Worm (Caenorhabditis elegans) whole organism, L3 larva: ENCODE results near the gene cpt-1.

Experiments
- R02D3.7 ChIP-seq: fragments of 150-350 bp; optimal IDR thresholded peaks from 2 replicates; lab custom pipeline; 2014; ENCODE audit warnings: missing biosample characterization, missing genetic modification characterization
- ZK546.5 ChIP-seq: sonication (generic microtip); optimal IDR thresholded peaks from 2 replicates; lab custom pipeline; 2017; ENCODE audit warnings: missing biosample characterization, missing genetic modification characterization
- aly-2 ChIP-seq: fragments of 150-350 bp; optimal IDR thresholded peaks from 2 replicates; lab custom pipeline; 2014; ENCODE audit warnings: missing biosample characterization, missing genetic modification characterization
- ama-1 ChIP-seq: fragments of 150-350 bp; optimal IDR thresholded peaks from 2 replicates; lab custom pipeline; 2018
- ceh-16 ChIP-seq: sonication (generic microtip); optimal IDR thresholded peaks from 2 replicates; lab custom pipeline; 2017; ENCODE audit warnings: missing biosample characterization, missing genetic modification characterization
- ceh-28 ChIP-seq: fragments of 150-350 bp; optimal IDR thresholded peaks from 2 replicates; lab custom pipeline; 2014; ENCODE audit warnings: missing biosample characterization, missing genetic modification reagents, missing genetic modification characterization
- ceh-82 ChIP-seq: fragments of 150-350 bp; optimal IDR thresholded peaks from 2 replicates; lab custom pipeline; 2014; ENCODE audit warnings: missing biosample characterization, missing genetic modification characterization
- ceh-9 ChIP-seq: sonication (generic microtip); optimal IDR thresholded peaks from 2 replicates; lab custom pipeline; 2018; ENCODE audit warnings: missing biosample characterization, missing genetic modification characterization
- daf-12 ChIP-seq: fragments of 150-350 bp; optimal IDR thresholded peaks from 2 replicates; lab custom pipeline; 2014; ENCODE audit warnings: missing biosample characterization, missing genetic modification reagents, missing genetic modification characterization
- egl-27 ChIP-seq: sonication (generic microtip); optimal IDR thresholded peaks from 4 replicates; lab custom pipeline; 2017; ENCODE audit warnings: missing biosample characterization, missing genetic modification reagents, missing genetic modification characterization
- egl-5 ChIP-seq: fragments of 150-350 bp; optimal IDR thresholded peaks from 2 replicates; lab custom pipeline; 2017; ENCODE audit warnings: missing biosample characterization, missing genetic modification reagents, missing genetic modification characterization, inconsistent platforms
- elt-1 ChIP-seq: fragments of 150-350 bp; optimal IDR thresholded peaks from 2 replicates; lab custom pipeline; 2014; ENCODE audit warnings: missing biosample characterization, missing genetic modification characterization
- elt-2 ChIP-seq: sonication (generic microtip); optimal IDR thresholded peaks from 2 replicates; lab custom pipeline; 2016; ENCODE audit warnings: missing genetic modification reagents, mild to moderate bottlenecking, missing genetic modification characterization, missing compliant biosample characterization
- elt-3 ChIP-seq, 3 experiments: fragments of 150-350 bp in 1 of 3; sonication (generic microtip) in 2 of 3; optimal IDR thresholded peaks; 2 replicates in 2 of 3; 4 replicates in 1 of 3; lab custom pipeline; 2014 to 2017; ENCODE audit warnings: missing biosample characterization in 3 of 3, missing genetic modification characterization in 3 of 3
- eor-1 ChIP-seq, 2 experiments: fragments of 150-350 bp; optimal IDR thresholded peaks; 2 replicates each; lab custom pipeline; 2014 to 2018; ENCODE audit warnings: missing biosample characterization in 2 of 2, missing genetic modification characterization in 2 of 2
- fkh-10 ChIP-seq: sonication (generic microtip); optimal IDR thresholded peaks from 2 replicates; lab custom pipeline; 2017; ENCODE audit warnings: missing biosample characterization, missing genetic modification reagents, missing genetic modification characterization
- fkh-2 ChIP-seq: fragments of 150-350 bp; optimal IDR thresholded peaks from 2 replicates; lab custom pipeline; 2014; ENCODE audit warnings: missing biosample characterization, missing genetic modification reagents, missing genetic modification characterization
- fos-1 ChIP-seq: fragments of 150-350 bp; optimal IDR thresholded peaks from 2 replicates; lab custom pipeline; 2014; ENCODE audit warnings: missing biosample characterization, missing genetic modification characterization
- hmg-11 ChIP-seq: sonication (generic microtip); optimal IDR thresholded peaks from 2 replicates; lab custom pipeline; 2016; ENCODE audit warnings: missing genetic modification characterization, missing compliant biosample characterization
- jun-1 ChIP-seq: fragments of 150-350 bp; optimal IDR thresholded peaks from 2 replicates; lab custom pipeline; 2014; ENCODE audit warnings: missing biosample characterization, missing genetic modification reagents, missing genetic modification characterization
- lin-15B ChIP-seq: fragments of 150-350 bp; optimal IDR thresholded peaks from 2 replicates; lab custom pipeline; 2014; ENCODE audit warnings: missing biosample characterization, missing genetic modification characterization
- lin-39 ChIP-seq: fragments of 150-350 bp; optimal IDR thresholded peaks from 2 replicates; lab custom pipeline; 2018; ENCODE audit warnings: missing biosample characterization, missing genetic modification reagents, missing genetic modification characterization
- lsy-12 ChIP-seq: sonication (generic microtip); optimal IDR thresholded peaks from 2 replicates; lab custom pipeline; 2016; ENCODE audit warnings: mild to moderate bottlenecking, missing genetic modification characterization, missing compliant biosample characterization
- mdl-1 ChIP-seq: fragments of 150-350 bp; optimal IDR thresholded peaks from 2 replicates; lab custom pipeline; 2014; ENCODE audit warnings: missing biosample characterization, missing genetic modification characterization
- mml-1 ChIP-seq: fragments of 150-350 bp; sonication (generic microtip); optimal IDR thresholded peaks from 3 replicates; lab custom pipeline; 2014; ENCODE audit warnings: missing biosample characterization, missing genetic modification characterization
- nfya-1 ChIP-seq: sonication (generic microtip); optimal IDR thresholded peaks from 2 replicates; lab custom pipeline; 2017; ENCODE audit warnings: missing genetic modification characterization, mild to moderate bottlenecking, missing compliant biosample characterization, antibody characterized with exemption, moderate library complexity; ENCODE audit not compliant: insufficient read depth
- nhr-11 ChIP-seq: fragments of 150-350 bp; optimal IDR thresholded peaks from 2 replicates; lab custom pipeline; 2014; ENCODE audit warnings: missing biosample characterization, missing genetic modification characterization
- nhr-12 ChIP-seq: fragments of 150-350 bp; optimal IDR thresholded peaks from 2 replicates; lab custom pipeline; 2014; ENCODE audit warnings: missing biosample characterization, missing genetic modification characterization
- nhr-23 ChIP-seq: fragments of 150-350 bp; optimal IDR thresholded peaks from 2 replicates; lab custom pipeline; 2014; ENCODE audit warnings: missing biosample characterization, missing genetic modification reagents, missing genetic modification characterization
- nhr-25 ChIP-seq: sonication (generic microtip); optimal IDR thresholded peaks from 2 replicates; lab custom pipeline; 2017; ENCODE audit warnings: missing biosample characterization, missing genetic modification characterization
- nhr-28 ChIP-seq: fragments of 150-350 bp; optimal IDR thresholded peaks from 2 replicates; lab custom pipeline; 2014; ENCODE audit warnings: missing biosample characterization, missing genetic modification characterization
- nhr-43 ChIP-seq: sonication (generic microtip); optimal IDR thresholded peaks from 2 replicates; lab custom pipeline; 2016; ENCODE audit warnings: mild to moderate bottlenecking, missing genetic modification characterization, missing compliant biosample characterization; ENCODE audit not compliant: poor library complexity, severe bottlenecking
- nhr-67 ChIP-seq: fragments of 150-350 bp; optimal IDR thresholded peaks from 2 replicates; lab custom pipeline; 2014; ENCODE audit warnings: missing biosample characterization, missing genetic modification characterization
- nhr-76 ChIP-seq: fragments of 150-350 bp; sonication (generic microtip); optimal IDR thresholded peaks from 5 replicates; lab custom pipeline; 2014; ENCODE audit warnings: missing biosample characterization, missing genetic modification characterization
- nhr-77 ChIP-seq: fragments of 150-350 bp; optimal IDR thresholded peaks from 2 replicates; lab custom pipeline; 2014; ENCODE audit warnings: missing biosample characterization, missing genetic modification characterization
- pha-4 ChIP-seq: fragments of 150-350 bp; optimal IDR thresholded peaks from 2 replicates; lab custom pipeline; 2014; ENCODE audit warnings: missing biosample characterization, missing genetic modification reagents, missing genetic modification characterization
- pqm-1 ChIP-seq: fragments of 150-350 bp; optimal IDR thresholded peaks from 2 replicates; lab custom pipeline; 2017; ENCODE audit warnings: missing biosample characterization, missing genetic modification characterization, inconsistent platforms
- sea-2 ChIP-seq: fragments of 150-350 bp; sonication (generic microtip); optimal IDR thresholded peaks from 4 replicates; lab custom pipeline; 2014; ENCODE audit warnings: missing biosample characterization, missing genetic modification reagents, missing genetic modification characterization
- skn-1 ChIP-seq: fragments of 150-350 bp; optimal IDR thresholded peaks from 2 replicates; lab custom pipeline; 2014; ENCODE audit warnings: missing biosample characterization, missing genetic modification characterization
- tbx-2 ChIP-seq: sonication (generic microtip); optimal IDR thresholded peaks from 2 replicates; lab custom pipeline; 2016; ENCODE audit warnings: mild to moderate bottlenecking, missing genetic modification characterization, missing compliant biosample characterization
- unc-39 ChIP-seq: sonication (generic microtip); optimal IDR thresholded peaks from 4 replicates; lab custom pipeline; 2017; ENCODE audit warnings: missing biosample characterization, missing genetic modification characterization
- unc-62 ChIP-seq: fragments of 150-350 bp; sonication (generic microtip); optimal IDR thresholded peaks from 4 replicates; lab custom pipeline; 2014; ENCODE audit warnings: missing biosample characterization, missing genetic modification reagents, missing genetic modification characterization
- zag-1 ChIP-seq: fragments of 150-350 bp; optimal IDR thresholded peaks from 2 replicates; lab custom pipeline; 2014; ENCODE audit warnings: missing biosample characterization, missing genetic modification characterization
- ztf-11 ChIP-seq: fragments of 150-350 bp; optimal IDR thresholded peaks from 2 replicates; lab custom pipeline; 2014; ENCODE audit warnings: missing biosample characterization, missing genetic modification characterization
- ztf-4 ChIP-seq: fragments of 150-350 bp; optimal IDR thresholded peaks from 2 replicates; lab custom pipeline; 2014; ENCODE audit warnings: missing biosample characterization, missing genetic modification characterization

Gene cpt-1

DNA sequence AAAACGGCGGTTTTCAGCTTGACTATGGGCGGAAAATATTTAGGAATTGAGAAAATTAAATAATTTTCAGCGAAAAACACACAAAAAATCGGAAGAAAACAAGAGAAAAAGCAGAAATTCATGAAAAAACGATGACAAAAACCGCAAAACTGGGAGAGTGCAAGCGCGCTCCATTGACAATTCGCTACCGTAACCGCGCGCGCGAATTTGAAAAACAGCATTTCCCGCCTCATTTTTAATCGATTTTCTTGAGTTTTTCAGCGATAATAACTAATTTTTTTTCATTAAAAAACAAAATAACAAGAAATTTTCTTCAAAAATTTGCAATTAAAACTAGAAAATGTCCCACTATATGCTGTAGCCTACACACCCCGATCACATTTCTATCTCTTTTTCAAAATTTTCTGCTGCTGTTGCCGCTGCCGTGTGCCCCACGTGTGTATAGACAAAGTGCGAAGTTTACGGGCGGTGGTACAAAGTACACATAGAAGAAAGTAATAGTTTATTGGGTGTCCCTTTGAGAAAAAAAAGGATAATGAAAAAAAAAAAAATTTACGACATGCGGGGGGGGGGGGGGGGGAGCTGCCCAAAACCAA, 3.8 kb upstream of the cpt-1 start:
- TF ChIP-seq eor-1 (tag; optimal IDR thresholded peaks at IDR 0.05; lab: Kevin White, UChicago) (no peak), elt-2 (tag; lab: Kevin White, UChicago) (peak; percentile 15), ceh-82 (tag; lab: Kevin White, UChicago) (no peak), ztf-11 (no peak), nhr-43 (tag; lab: Kevin White, UChicago) (peak; percentile 7), egl-5 (tag; lab: Kevin White, UChicago) (no peak), nhr-77 (tag; lab: Kevin White, UChicago) (no peak), nfya-1 (tag; lab: Kevin White, UChicago) (peak; percentile 32), daf-12 (tag; lab: Kevin White, UChicago) (no peak), sea-2 (GFP tag; lab: Kevin White, UChicago) (no peak), nhr-23 (tag; lab: Kevin White, UChicago) (peak; percentile 18), ceh-9 (no peak), nhr-12 (no peak), pha-4 (peak; percentile 18), ceh-16 (tag; lab: Kevin White, UChicago) (no peak), lin-15B (tag; lab: Kevin White, UChicago) (peak; percentile 0), egl-27 (tag; lab: Kevin White, UChicago) (no peak), ama-1 (lab: Kevin White, UChicago) (no peak), mml-1 (tag; lab: Kevin White, UChicago) (no peak), nhr-11 (tag; lab: Kevin White, UChicago) (peak; percentile 43), unc-62 (GFP tag; lab: Kevin White, UChicago) (no peak)

DNA sequence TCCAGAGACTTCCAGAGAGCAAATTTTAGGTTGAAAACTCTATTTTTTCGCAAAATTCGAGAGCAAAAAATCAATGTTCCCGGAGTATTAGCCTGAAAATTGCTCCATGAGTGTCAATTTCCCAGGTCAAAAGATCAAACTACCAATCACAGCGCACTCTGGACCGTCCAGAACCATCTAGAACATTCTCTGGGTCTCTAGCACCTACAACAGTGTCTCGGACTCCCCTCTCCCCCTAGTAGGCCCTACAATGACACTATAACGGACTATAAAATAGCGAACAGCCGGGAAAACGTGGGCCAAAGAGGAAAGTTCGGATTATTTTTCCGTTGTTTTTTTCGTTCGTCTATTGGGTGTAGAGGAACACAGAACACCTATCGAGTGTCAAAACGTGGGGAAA, 3.1 kb upstream of the cpt-1 start:
- TF ChIP-seq zag-1 (no peak), fkh-2 (tag; lab: Kevin White, UChicago) (no peak), nhr-77 (tag; lab: Kevin White, UChicago) (no peak), elt-2 (tag; lab: Kevin White, UChicago) (no peak)

- TF ChIP-seq ceh-16 (tag; lab: Kevin White, UChicago) (no peak), R02D3.7 (tag; lab: Kevin White, UChicago) (peak; percentile 49), mdl-1 (tag; lab: Kevin White, UChicago) (peak; percentile 76), nhr-12 (no peak), ama-1 (lab: Kevin White, UChicago) (no peak), ceh-28 (tag; lab: Kevin White, UChicago) (peak; percentile 73), nhr-28 (peak; percentile 5), fkh-10 (GFP tag; lab: Kevin White, UChicago) (no peak), ztf-4 (tag; lab: Kevin White, UChicago) (peak; percentile 80), ceh-82 (tag; lab: Kevin White, UChicago) (no peak), unc-39 (tag; lab: Kevin White, UChicago) (no peak), nhr-67 (tag; lab: Kevin White, UChicago) (no peak), pqm-1 (peak; percentile 94), nhr-43 (tag; lab: Kevin White, UChicago) (peak; percentile 96), zag-1 (no peak), fos-1 (tag; lab: Kevin White, UChicago) (peak; percentile 14), pha-4 (peak; percentile 82), nhr-76 (tag; lab: Kevin White, UChicago) (no peak), nhr-77 (tag; lab: Kevin White, UChicago) (peak; percentile 11), egl-5 (tag; lab: Kevin White, UChicago) (no peak), ztf-11 (no peak), nfya-1 (tag; lab: Kevin White, UChicago) (peak; percentile 90), lsy-12 (tag; lab: Kevin White, UChicago) (peak; percentile 71), nhr-25 (tag; lab: Kevin White, UChicago) (peak; percentile 87), fkh-2 (tag; lab: Kevin White, UChicago) (no peak), aly-2 (tag; lab: Kevin White, UChicago) (no peak), tbx-2 (peak; percentile 58), eor-1 (tag; optimal IDR thresholded peaks at IDR 0.05; lab: Kevin White, UChicago) (no peak), jun-1 (peak; percentile 87), daf-12 (tag; lab: Kevin White, UChicago) (no peak), unc-62 (GFP tag; lab: Kevin White, UChicago) (no peak), elt-1 (tag; lab: Kevin White, UChicago) (peak; percentile 68), elt-3 (tag; optimal IDR thresholded peaks at IDR 0.05; lab: Kevin White, UChicago) (peak in 1 of 3 experiments; percentile 71), nhr-11 (tag; lab: Kevin White, UChicago) (peak; percentile 69), egl-27 (tag; lab: Kevin White, UChicago) (peak; percentile 58), lin-39 (no peak), hmg-11 (tag; lab: Kevin White, UChicago) (peak; percentile 2), ZK546.5 (tag; lab: Kevin White, UChicago) (no peak), lin-15B (tag; lab: Kevin White, UChicago) (peak; percentile 24), sea-2 (GFP tag; lab: Kevin White, UChicago) (no peak), skn-1 (tag; lab: Kevin White, UChicago) (no peak), elt-2 (tag; lab: Kevin White, UChicago) (peak; percentile 95), ceh-9 (no peak), nhr-23 (tag; lab: Kevin White, UChicago) (peak; percentile 87)
Observed at ce11 chrII:12798814-12799213, 2.6 kb upstream of the cpt-1 start.
